Fruit fly (Drosophila melanogaster): Measurements from ENCODE around the gene CG6026.

CG6026 gene

dm6 chr3R:18997388-18998287, 35.7 kb upstream of the CG6026 start (continued):
- TF ChIP-seq Doc2 (GFP tag; IDR thresholded peaks at IDR 0.05), result no peak
- TF ChIP-seq chm (GFP tag; IDR thresholded peaks at IDR 0.05), result peak; percentile 69
- peak; percentile 98 for TF ChIP-seq ATbp (GFP tag; optimal IDR thresholded peaks at IDR 0.05)
- TF ChIP-seq CG17802 (tag; optimal IDR thresholded peaks at IDR 0.05), result no peak
- TF ChIP-seq da (GFP tag; optimal IDR thresholded peaks at IDR 0.05), result peak; percentile 45
- no peak for TF ChIP-seq Doc3 (GFP tag; IDR thresholded peaks at IDR 0.05; ENCODE audit: partially characterized antibody)
- no peak for TF ChIP-seq Hand (GFP tag; optimal IDR thresholded peaks at IDR 0.05)
- peak; percentile 77 for TF ChIP-seq CG13424 (tag; optimal IDR thresholded peaks at IDR 0.05)
- TF ChIP-seq CG11723 (GFP tag; optimal IDR thresholded peaks at IDR 0.05), result peak; percentile 93
- peak; percentile 64 for TF ChIP-seq CG8281 (tag; optimal IDR thresholded peaks at IDR 0.05)
- TF ChIP-seq Dek (tag; optimal IDR thresholded peaks at IDR 0.05), result peak; percentile 6
- TF ChIP-seq fu2 (GFP tag; optimal IDR thresholded peaks at IDR 0.05), result no peak
- TF ChIP-seq HLHmδ (GFP tag; optimal IDR thresholded peaks at IDR 0.05), result peak; percentile 67
- TF ChIP-seq CG17186 (GFP tag; optimal IDR thresholded peaks at IDR 0.05), result peak; percentile 56
- peak; percentile 10 for TF ChIP-seq schlank (tag; optimal IDR thresholded peaks at IDR 0.05)
- no peak for TF ChIP-seq CG10274 (GFP tag; optimal IDR thresholded peaks at IDR 0.05)
- TF ChIP-seq Ada2b (GFP tag; IDR thresholded peaks at IDR 0.05), result no peak
- no peak for TF ChIP-seq Bgb (GFP tag; IDR thresholded peaks at IDR 0.05; ENCODE audit: partially characterized antibody)
- TF ChIP-seq caup (GFP tag; optimal IDR thresholded peaks at IDR 0.05; ENCODE audit: severe bottlenecking), result peak; percentile 10
- TF ChIP-seq CG9437 (GFP tag; optimal IDR thresholded peaks at IDR 0.05), result peak; percentile 29
- no peak for TF ChIP-seq H2.0 (GFP tag; IDR thresholded peaks at IDR 0.05)
- no peak for TF ChIP-seq stwl (tag; optimal IDR thresholded peaks at IDR 0.05)
- TF ChIP-seq CG15011 (GFP tag; optimal IDR thresholded peaks at IDR 0.05), result peak; percentile 53
- peak; percentile 93 for TF ChIP-seq CG12236 (GFP tag; optimal IDR thresholded peaks at IDR 0.05)
- no peak for TF ChIP-seq CG3726 (GFP tag; IDR thresholded peaks at IDR 0.05)
- TF ChIP-seq CG8944 (GFP tag; optimal IDR thresholded peaks at IDR 0.05), result no peak
- no peak for TF ChIP-seq CG4820 (GFP tag; optimal IDR thresholded peaks at IDR 0.05)
- TF ChIP-seq Aef1 (GFP tag; IDR thresholded peaks at IDR 0.05), result no peak
- TF ChIP-seq vnd (GFP tag; IDR thresholded peaks at IDR 0.05; ENCODE audit: partially characterized antibody), result no peak
- TF ChIP-seq ERR (GFP tag; optimal IDR thresholded peaks at IDR 0.05), result no peak
- TF ChIP-seq NC2α (GFP tag; optimal IDR thresholded peaks at IDR 0.05), result peak; percentile 85
- peak; percentile 49 for TF ChIP-seq CG11504 (tag; optimal IDR thresholded peaks at IDR 0.05)
- TF ChIP-seq ssp (GFP tag; IDR thresholded peaks at IDR 0.05), result no peak
- TF ChIP-seq CG10147 (GFP tag; optimal IDR thresholded peaks at IDR 0.05), result no peak
- peak; percentile 82 for TF ChIP-seq CG16863 (GFP tag; optimal IDR thresholded peaks at IDR 0.05)
- peak; percentile 96 for TF ChIP-seq ac (GFP tag; optimal IDR thresholded peaks at IDR 0.05)
- TF ChIP-seq CG10209 (GFP tag; optimal IDR thresholded peaks at IDR 0.05), result peak; percentile 91
- TF ChIP-seq Meics (GFP tag; optimal IDR thresholded peaks at IDR 0.05), result no peak
- no peak for TF ChIP-seq trh (GFP tag; optimal IDR thresholded peaks at IDR 0.05)
- peak; percentile 17; the same call in 1 of the 2 replicates for TF ChIP-seq CG7372 (GFP tag; IDR thresholded peaks at IDR 0.05)
- TF ChIP-seq ind (GFP tag; optimal IDR thresholded peaks at IDR 0.05), result no peak
- peak; percentile 73 for TF ChIP-seq Bdp1 (GFP tag; optimal IDR thresholded peaks at IDR 0.05)
- peak; percentile 55 for TF ChIP-seq ap (GFP tag; IDR thresholded peaks at IDR 0.05)
- TF ChIP-seq CG31224 (GFP tag; IDR thresholded peaks at IDR 0.05), result no peak
- TF ChIP-seq Ets97D (GFP tag; optimal IDR thresholded peaks at IDR 0.05), result no peak
- no peak for TF ChIP-seq CG5245 (GFP tag; optimal IDR thresholded peaks at IDR 0.05)
- peak; percentile 91 for TF ChIP-seq PHDP (tag; optimal IDR thresholded peaks at IDR 0.05)
- TF ChIP-seq CG4328 (GFP tag; optimal IDR thresholded peaks at IDR 0.05), result no peak
- no peak for TF ChIP-seq CG9609 (GFP tag; optimal IDR thresholded peaks at IDR 0.05)
